Worm (Caenorhabditis elegans) whole organism, L1 larva: Measurements from ENCODE around the gene txbp-3.

Experiments used
- C04F5.9 ChIP-seq: sonication (generic microtip); optimal IDR thresholded peaks from 2 replicates; lab custom pipeline; 2016; ENCODE audit warnings: missing genetic modification characterization, missing compliant biosample characterization
- C34B4.2 ChIP-seq: sonication (generic microtip); optimal IDR thresholded peaks from 2 replicates; lab custom pipeline; 2017; ENCODE audit warnings: mild to moderate bottlenecking, missing genetic modification characterization, missing compliant biosample characterization
- F16B12.6 ChIP-seq: fragments of 150-350 bp; optimal IDR thresholded peaks from 2 replicates; lab custom pipeline; 2014; ENCODE audit warnings: missing biosample characterization, missing genetic modification characterization
- Y116A8C.19 ChIP-seq: sonication (generic microtip); optimal IDR thresholded peaks from 2 replicates; lab custom pipeline; 2016; ENCODE audit warnings: missing compliant biosample characterization, missing genetic modification characterization, borderline replicate concordance
- aly-2 ChIP-seq: fragments of 150-350 bp; optimal IDR thresholded peaks from 2 replicates; lab custom pipeline; 2014; ENCODE audit warnings: missing biosample characterization, missing genetic modification characterization
- ama-1 ChIP-seq: fragments of 150-350 bp; optimal IDR thresholded peaks from 2 replicates; lab custom pipeline; 2014
- blmp-1 ChIP-seq: fragments of 150-350 bp; optimal IDR thresholded peaks from 2 replicates; lab custom pipeline; 2014; ENCODE audit warnings: missing biosample characterization, missing genetic modification characterization
- ceh-63 ChIP-seq: fragments of 200-800 bp; sonication (Bioruptor generic); optimal IDR thresholded peaks from 2 replicates; lab custom pipeline; 2018; ENCODE audit warnings: mild to moderate bottlenecking, missing genetic modification characterization, missing compliant biosample characterization
- ceh-8 ChIP-seq: fragments of 200-800 bp; sonication (Bioruptor generic); optimal IDR thresholded peaks from 2 replicates; lab custom pipeline; 2018; ENCODE audit warnings: mild to moderate bottlenecking, missing genetic modification characterization, moderate library complexity, missing compliant biosample characterization
- ceh-82 ChIP-seq, 3 experiments: fragments of 150-350 bp in 1 of 3; sonication (generic microtip) in 2 of 3; optimal IDR thresholded peaks; 2 replicates each; lab custom pipeline; 2014 to 2017; ENCODE audit warnings: missing biosample characterization in 3 of 3, missing genetic modification characterization in 3 of 3
- ceh-88 ChIP-seq: fragments of 200-800 bp; sonication (Bioruptor generic); IDR thresholded peaks from 2 replicates; pipeline ENCODE4 v1.3.6; 2022; ENCODE audit warnings: missing genetic modification characterization, missing compliant biosample characterization
- ceh-90 ChIP-seq: sonication (generic microtip); optimal IDR thresholded peaks from 2 replicates; lab custom pipeline; 2016; ENCODE audit warnings: missing genetic modification characterization, missing compliant biosample characterization
- dpl-1 ChIP-seq, 3 experiments: fragments of 150-350 bp in 2 of 3; sonication (generic microtip) in 1 of 3; optimal IDR thresholded peaks; 2 replicates each; lab custom pipeline; 2014 to 2017; ENCODE audit warnings: missing biosample characterization in 3 of 3, missing genetic modification characterization in 3 of 3, missing genetic modification reagents in 3 of 3
- dsc-1 ChIP-seq: sonication (generic microtip); optimal IDR thresholded peaks from 2 replicates; lab custom pipeline; 2016; ENCODE audit warnings: mild to moderate bottlenecking, missing genetic modification characterization, missing compliant biosample characterization
- efl-1 ChIP-seq, 4 experiments: fragments of 150-350 bp; optimal IDR thresholded peaks in 3 of 4; peaks in 1 of 4; 1 replicate in 1 of 4; 2 replicates in 3 of 4; lab custom pipeline; 2014; ENCODE audit warnings: missing biosample characterization in 2 of 4, missing genetic modification characterization in 2 of 4, missing genetic modification reagents in 2 of 4
- efl-3 ChIP-seq: fragments of 200-800 bp; sonication (Bioruptor generic); optimal IDR thresholded peaks from 2 replicates; lab custom pipeline; 2018; ENCODE audit warnings: mild to moderate bottlenecking, missing genetic modification characterization, missing compliant biosample characterization
- egl-13 ChIP-seq: sonication (generic microtip); optimal IDR thresholded peaks from 2 replicates; lab custom pipeline; 2016; ENCODE audit warnings: missing genotype, missing genetic modification reagents, missing genetic modification characterization, missing compliant biosample characterization
- egl-27 ChIP-seq, 2 experiments: fragments of 150-350 bp in 1 of 2; sonication (generic microtip); optimal IDR thresholded peaks; 3 replicates each; lab custom pipeline; 2017 to 2018; ENCODE audit warnings: missing biosample characterization in 2 of 2, missing genetic modification characterization in 2 of 2, missing genetic modification reagents in 2 of 2
- elt-2 ChIP-seq: sonication (generic microtip); optimal IDR thresholded peaks from 2 replicates; lab custom pipeline; 2016; ENCODE audit warnings: missing genetic modification characterization, mild to moderate bottlenecking, inconsistent platforms, missing compliant biosample characterization, missing genetic modification reagents
- fkh-4 ChIP-seq: sonication (generic microtip); optimal IDR thresholded peaks from 2 replicates; lab custom pipeline; 2016; ENCODE audit warnings: missing compliant biosample characterization, missing genetic modification characterization, borderline replicate concordance
- fkh-8 ChIP-seq: sonication (generic microtip); optimal IDR thresholded peaks from 2 replicates; lab custom pipeline; 2016; ENCODE audit warnings: mild to moderate bottlenecking, missing genetic modification characterization, missing compliant biosample characterization
- fos-1 ChIP-seq: fragments of 150-350 bp; optimal IDR thresholded peaks from 2 replicates; lab custom pipeline; 2014; ENCODE audit warnings: missing biosample characterization, missing genetic modification characterization
- grh-1 ChIP-seq: fragments of 200-800 bp; sonication (Bioruptor generic); IDR thresholded peaks from 2 replicates; pipeline ENCODE4 v1.3.6; 2022; ENCODE audit warnings: missing genetic modification reagents, missing genetic modification characterization, missing compliant biosample characterization
- hlh-17 ChIP-seq: fragments of 200-800 bp; sonication (Bioruptor generic); optimal IDR thresholded peaks from 2 replicates; lab custom pipeline; 2018; ENCODE audit warnings: missing genetic modification characterization, mild to moderate bottlenecking, missing compliant biosample characterization, moderate library complexity, borderline replicate concordance
- hpl-2 ChIP-seq: fragments of 150-350 bp; optimal IDR thresholded peaks from 2 replicates; lab custom pipeline; 2014; ENCODE audit warnings: missing biosample characterization, missing genetic modification reagents, missing genetic modification characterization
- irx-1 ChIP-seq: sonication (generic microtip); optimal IDR thresholded peaks from 2 replicates; lab custom pipeline; 2016; ENCODE audit warnings: missing genetic modification characterization, missing compliant biosample characterization
- jun-1 ChIP-seq: fragments of 150-350 bp; optimal IDR thresholded peaks from 2 replicates; lab custom pipeline; 2014; ENCODE audit warnings: missing biosample characterization, missing genetic modification reagents, missing genetic modification characterization
- lin-35 ChIP-seq, 2 experiments: fragments of 150-350 bp; optimal IDR thresholded peaks; 2 replicates each; lab custom pipeline; 2014; ENCODE audit warnings: missing biosample characterization in 2 of 2, missing genetic modification characterization in 2 of 2, missing genetic modification reagents in 2 of 2
- lin-39 ChIP-seq: fragments of 150-350 bp; optimal IDR thresholded peaks from 2 replicates; lab custom pipeline; 2014; ENCODE audit warnings: missing biosample characterization, missing genetic modification reagents, missing genetic modification characterization
- lir-3 ChIP-seq: sonication (generic microtip); optimal IDR thresholded peaks from 2 replicates; lab custom pipeline; 2016; ENCODE audit warnings: mild to moderate bottlenecking, missing genetic modification characterization, moderate library complexity, missing compliant biosample characterization; ENCODE audit not compliant: poor library complexity
- lsy-2 ChIP-seq, 2 experiments: fragments of 150-350 bp; optimal IDR thresholded peaks; 2 replicates each; lab custom pipeline; 2014; ENCODE audit warnings: missing biosample characterization in 2 of 2, missing genetic modification characterization in 2 of 2
- mab-9 ChIP-seq: fragments of 200-800 bp; sonication (Bioruptor generic); IDR thresholded peaks from 2 replicates; pipeline ENCODE4 v1.3.6; 2022; ENCODE audit warnings: missing genetic modification reagents, missing genetic modification characterization, missing compliant biosample characterization
- mdl-1 ChIP-seq, 2 experiments: fragments of 150-350 bp; optimal IDR thresholded peaks; 2 replicates each; lab custom pipeline; 2014 to 2017; ENCODE audit warnings: missing biosample characterization in 2 of 2, missing genetic modification characterization in 2 of 2, inconsistent platforms in 1 of 2
- mef-2 ChIP-seq: fragments of 150-350 bp; optimal IDR thresholded peaks from 2 replicates; lab custom pipeline; 2014; ENCODE audit warnings: missing biosample characterization, missing genetic modification characterization
- nhr-11 ChIP-seq: fragments of 150-350 bp; optimal IDR thresholded peaks from 2 replicates; lab custom pipeline; 2014; ENCODE audit warnings: missing biosample characterization, missing genetic modification characterization
- nhr-237 ChIP-seq: fragments of 150-350 bp; optimal IDR thresholded peaks from 2 replicates; lab custom pipeline; 2014; ENCODE audit warnings: missing biosample characterization, missing genetic modification characterization
- nhr-28 ChIP-seq: fragments of 150-350 bp; optimal IDR thresholded peaks from 2 replicates; lab custom pipeline; 2014; ENCODE audit warnings: missing biosample characterization, missing genetic modification characterization
- nhr-84 ChIP-seq: sonication (generic microtip); optimal IDR thresholded peaks from 2 replicates; lab custom pipeline; 2017; ENCODE audit warnings: missing biosample characterization, missing genetic modification characterization
- nhr-85 ChIP-seq: sonication (generic microtip); peaks from one replicate; lab custom pipeline; 2016; ENCODE audit warnings: missing genetic modification characterization, inconsistent platforms, missing compliant biosample characterization
- pag-3 ChIP-seq: sonication (generic microtip); optimal IDR thresholded peaks from 2 replicates; lab custom pipeline; 2017; ENCODE audit warnings: missing genetic modification characterization, mild to moderate bottlenecking, missing compliant biosample characterization, antibody characterized with exemption, borderline replicate concordance; ENCODE audit not compliant: insufficient read depth
- pax-3 ChIP-seq: fragments of 200-800 bp; sonication (Bioruptor generic); optimal IDR thresholded peaks from 2 replicates; lab custom pipeline; 2018; ENCODE audit warnings: mild to moderate bottlenecking, missing genetic modification characterization, moderate library complexity, missing compliant biosample characterization
- rnt-1 ChIP-seq: sonication (generic microtip); optimal IDR thresholded peaks from 2 replicates; lab custom pipeline; 2016; ENCODE audit warnings: mild to moderate bottlenecking, missing genetic modification characterization, moderate library complexity, missing compliant biosample characterization
- skn-1 ChIP-seq: fragments of 150-350 bp; optimal IDR thresholded peaks from 2 replicates; lab custom pipeline; 2014; ENCODE audit warnings: missing biosample characterization, missing genetic modification characterization
- snpc-4 ChIP-seq: fragments of 150-350 bp; optimal IDR thresholded peaks from 2 replicates; lab custom pipeline; 2014; ENCODE audit warnings: missing biosample characterization, missing genetic modification characterization
- snu-23 ChIP-seq: sonication (generic microtip); optimal IDR thresholded peaks from 2 replicates; lab custom pipeline; 2016; ENCODE audit warnings: missing genetic modification characterization, missing compliant biosample characterization
- sptf-1 ChIP-seq: fragments of 150-350 bp; optimal IDR thresholded peaks from 2 replicates; lab custom pipeline; 2014; ENCODE audit warnings: missing biosample characterization, missing genetic modification characterization
- swsn-7 ChIP-seq: sonication (generic microtip); optimal IDR thresholded peaks from 2 replicates; lab custom pipeline; 2016; ENCODE audit warnings: missing genetic modification characterization, missing compliant biosample characterization
- tbx-2 ChIP-seq: sonication (generic microtip); optimal IDR thresholded peaks from 2 replicates; lab custom pipeline; 2016; ENCODE audit warnings: missing genetic modification characterization, missing compliant biosample characterization
- unc-98 ChIP-seq: fragments of 200-800 bp; sonication (Bioruptor generic); IDR thresholded peaks from 2 replicates; pipeline ENCODE4 v1.3.6; 2022; ENCODE audit warnings: missing genetic modification characterization, missing compliant biosample characterization
- vab-15 ChIP-seq: sonication (generic microtip); optimal IDR thresholded peaks from 2 replicates; lab custom pipeline; 2017; ENCODE audit warnings: missing genotype, mild to moderate bottlenecking, missing genetic modification characterization, missing compliant biosample characterization
- zag-1 ChIP-seq: fragments of 150-350 bp; optimal IDR thresholded peaks from 2 replicates; lab custom pipeline; 2014; ENCODE audit warnings: missing biosample characterization, missing genetic modification characterization
- zip-4 ChIP-seq: fragments of 200-800 bp; sonication (Bioruptor generic); optimal IDR thresholded peaks from 2 replicates; lab custom pipeline; 2018; ENCODE audit warnings: mild to moderate bottlenecking, missing genetic modification characterization, moderate library complexity, missing compliant biosample characterization
- ztf-11 ChIP-seq, 2 experiments: sonication (generic microtip); optimal IDR thresholded peaks; 2 replicates each; lab custom pipeline; 2016 to 2017; ENCODE audit warnings: missing genetic modification characterization in 2 of 2, missing biosample characterization in 1 of 2, missing compliant biosample characterization in 1 of 2

The txbp-3 gene

DNA sequence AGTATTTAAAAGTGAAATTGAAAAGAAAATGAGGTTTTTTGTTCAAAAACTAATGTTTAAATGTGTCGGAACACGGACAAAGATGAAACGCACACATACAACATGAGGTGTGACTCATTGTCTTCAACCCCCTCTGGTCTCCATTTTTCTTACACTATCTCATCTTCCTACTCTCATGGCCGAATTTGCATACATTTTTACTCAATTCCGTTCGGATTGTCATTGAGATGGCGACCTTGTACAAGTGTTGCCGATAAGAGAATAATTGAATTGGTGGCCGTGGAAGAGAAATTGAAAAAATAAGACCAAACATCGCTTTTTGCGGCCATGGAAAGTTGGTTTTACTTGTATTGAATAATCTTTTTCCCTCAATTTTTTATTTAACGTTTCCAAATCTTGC, at the start of gene txbp-3:
TSS of gene txbp-3 (minus strand) at position 285 of the 400 bp plus-strand sequence.
- TF ChIP-seq dsc-1 (no peak), grh-1 (GFP tag; lab: Robert Waterston, UW) (no peak), ceh-88 (no peak), fkh-8 (peak; percentile 23), ztf-11 (tag; optimal IDR thresholded peaks at IDR 0.05; lab: Kevin White, UChicago) (no peak), rnt-1 (peak; percentile 21), Y116A8C.19 (no peak), C04F5.9 (tag; lab: Kevin White, UChicago) (no peak), aly-2 (tag; lab: Kevin White, UChicago) (no peak), pax-3 (tag; lab: Kevin White, UChicago) (no peak), mab-9 (GFP tag; lab: Robert Waterston, UW) (no peak), vab-15 (tag; lab: Kevin White, UChicago) (no peak), ceh-90 (tag; lab: Kevin White, UChicago) (no peak), irx-1 (peak; percentile 20), ceh-82 (tag; optimal IDR thresholded peaks at IDR 0.05; lab: Kevin White, UChicago) (no peak), nhr-84 (tag; lab: Kevin White, UChicago) (no peak), unc-98 (GFP tag; lab: Robert Waterston, UW) (no peak), zip-4 (no peak), jun-1 (tag; lab: Kevin White, UChicago) (no peak), nhr-28 (no peak), dpl-1 (GFP tag; optimal IDR thresholded peaks at IDR 0.05; lab: Kevin White, UChicago) (peak in 2 of 3 experiments; percentile 4 to 56), skn-1 (tag; lab: Kevin White, UChicago) (no peak), nhr-11 (tag; lab: Kevin White, UChicago) (no peak), sptf-1 (no peak), mdl-1 (tag; optimal IDR thresholded peaks at IDR 0.05; lab: Kevin White, UChicago) (no peak), hpl-2 (GFP tag; lab: Kevin White, UChicago) (no peak), snpc-4 (tag; lab: Kevin White, UChicago) (no peak), ama-1 (lab: Kevin White, UChicago) (no peak), egl-27 (tag; optimal IDR thresholded peaks at IDR 0.05; lab: Kevin White, UChicago) (no peak), ceh-63 (GFP tag; lab: Kevin White, UChicago) (no peak), lsy-2 (tag; optimal IDR thresholded peaks at IDR 0.05; lab: Kevin White, UChicago) (peak; percentile 12 to 48), zag-1 (tag; lab: Kevin White, UChicago) (no peak), mef-2 (tag; lab: Kevin White, UChicago) (no peak), efl-1 (optimal IDR thresholded peaks at IDR 0.05; lab: Kevin White, UChicago) (peak; percentile 37 to 42), efl-1 (GFP tag; optimal IDR thresholded peaks at IDR 0.05 in 1 of 2; lab: Kevin White, UChicago) (peak; percentile 38 to 80), tbx-2 (tag; lab: Kevin White, UChicago) (no peak), fkh-4 (no peak), efl-3 (GFP tag; lab: Kevin White, UChicago) (no peak), lin-39 (no peak), snu-23 (GFP tag; lab: Kevin White, UChicago) (peak; percentile 44), swsn-7 (tag; lab: Kevin White, UChicago) (peak; percentile 2), elt-2 (tag; lab: Kevin White, UChicago) (peak; percentile 18), egl-13 (no peak), hlh-17 (GFP tag; lab: Kevin White, UChicago) (no peak), fos-1 (tag; lab: Kevin White, UChicago) (no peak), nhr-85 (tag; lab: Kevin White, UChicago) (no peak), F16B12.6 (tag; lab: Kevin White, UChicago) (no peak), pag-3 (tag; lab: Kevin White, UChicago) (no peak), C34B4.2 (no peak), lin-35 (GFP tag; optimal IDR thresholded peaks at IDR 0.05; lab: Kevin White, UChicago) (peak; percentile 32 to 47), blmp-1 (tag; lab: Kevin White, UChicago) (peak; percentile 38), ceh-8 (GFP tag; lab: Kevin White, UChicago) (no peak), nhr-237 (tag; lab: Kevin White, UChicago) (no peak), lir-3 (tag; lab: Kevin White, UChicago) (peak; percentile 43)
